Worm (Caenorhabditis elegans) whole organism, L2 larva: ENCODE measurements around the gene nkb-2.
A peak's percentile ranks its signal among the peaks of the same experiment; 100 is the strongest.

ENCODE experiments used
- C34F6.9 ChIP-seq: fragments of 150-350 bp; optimal IDR thresholded peaks from 2 replicates; lab custom pipeline; 2014; ENCODE audit warnings: missing biosample characterization, missing genetic modification characterization
- F13H6.1 ChIP-seq: sonication (generic microtip); optimal IDR thresholded peaks from 2 replicates; lab custom pipeline; 2016; ENCODE audit warnings: missing genetic modification characterization, missing compliant biosample characterization
- R02D3.7 ChIP-seq: fragments of 150-350 bp; optimal IDR thresholded peaks from 2 replicates; lab custom pipeline; 2014; ENCODE audit warnings: missing biosample characterization, missing genetic modification characterization
- Y55F3AM.14 ChIP-seq: fragments of 200-800 bp; sonication (Bioruptor generic); optimal IDR thresholded peaks from 2 replicates; lab custom pipeline; 2018; ENCODE audit warnings: mild to moderate bottlenecking, missing genetic modification characterization, missing compliant biosample characterization
- ZK546.5 ChIP-seq: sonication (generic microtip); optimal IDR thresholded peaks from 2 replicates; lab custom pipeline; 2017; ENCODE audit warnings: missing biosample characterization, missing genetic modification characterization
- aly-2 ChIP-seq: fragments of 150-350 bp; optimal IDR thresholded peaks from 2 replicates; lab custom pipeline; 2014; ENCODE audit warnings: missing biosample characterization, missing genetic modification characterization
- ama-1 ChIP-seq: fragments of 150-350 bp; optimal IDR thresholded peaks from 2 replicates; lab custom pipeline; 2018; ENCODE audit warnings: inconsistent platforms
- blmp-1 ChIP-seq: sonication (generic microtip); optimal IDR thresholded peaks from 2 replicates; lab custom pipeline; 2017; ENCODE audit warnings: missing genetic modification characterization, mild to moderate bottlenecking, missing compliant biosample characterization, antibody characterized with exemption, moderate library complexity; ENCODE audit not compliant: insufficient read depth
- ceh-16 ChIP-seq: fragments of 150-350 bp; optimal IDR thresholded peaks from 2 replicates; lab custom pipeline; 2014; ENCODE audit warnings: missing biosample characterization, missing genetic modification characterization
- ceh-82 ChIP-seq: fragments of 150-350 bp; optimal IDR thresholded peaks from 2 replicates; lab custom pipeline; 2014; ENCODE audit warnings: missing biosample characterization, missing genetic modification characterization
- egl-27 ChIP-seq: sonication (generic microtip); optimal IDR thresholded peaks from 3 replicates; lab custom pipeline; 2017; ENCODE audit warnings: missing biosample characterization, missing genetic modification reagents, missing genetic modification characterization
- elt-1 ChIP-seq: fragments of 150-350 bp; optimal IDR thresholded peaks from 2 replicates; lab custom pipeline; 2014; ENCODE audit warnings: missing biosample characterization, missing genetic modification characterization
- elt-3 ChIP-seq: sonication (generic microtip); optimal IDR thresholded peaks from 2 replicates; lab custom pipeline; 2017; ENCODE audit warnings: missing biosample characterization, missing genetic modification characterization
- fos-1 ChIP-seq: fragments of 150-350 bp; optimal IDR thresholded peaks from 2 replicates; lab custom pipeline; 2014; ENCODE audit warnings: missing biosample characterization, missing genetic modification characterization
- lin-11 ChIP-seq: fragments of 150-350 bp; sonication (generic microtip); optimal IDR thresholded peaks from 2 replicates; lab custom pipeline; 2014; ENCODE audit warnings: missing biosample characterization, missing genetic modification characterization, inconsistent platforms, mixed read lengths
- lin-13 ChIP-seq: fragments of 150-350 bp; optimal IDR thresholded peaks from 2 replicates; lab custom pipeline; 2014; ENCODE audit warnings: missing biosample characterization, missing genetic modification reagents, missing genetic modification characterization
- lsy-2 ChIP-seq, 2 experiments: fragments of 150-350 bp in 1 of 2; sonication (generic microtip) in 1 of 2; optimal IDR thresholded peaks; 2 replicates each; lab custom pipeline; 2014 to 2017; ENCODE audit warnings: missing biosample characterization in 2 of 2, missing genetic modification characterization in 2 of 2
- mab-5 ChIP-seq: fragments of 150-350 bp; optimal IDR thresholded peaks from 2 replicates; lab custom pipeline; 2014; ENCODE audit warnings: missing biosample characterization, missing genetic modification characterization
- mbf-1 ChIP-seq: sonication (generic microtip); optimal IDR thresholded peaks from 2 replicates; lab custom pipeline; 2017; ENCODE audit warnings: missing biosample characterization, missing genetic modification characterization
- mdl-1 ChIP-seq, 2 experiments: fragments of 150-350 bp in 1 of 2; sonication (generic microtip) in 1 of 2; optimal IDR thresholded peaks; 2 replicates each; lab custom pipeline; 2017; ENCODE audit warnings: missing biosample characterization in 2 of 2, missing genetic modification characterization in 2 of 2
- nhr-10 ChIP-seq: sonication (generic microtip); optimal IDR thresholded peaks from 2 replicates; lab custom pipeline; 2017; ENCODE audit warnings: missing biosample characterization, missing genetic modification characterization
- nhr-12 ChIP-seq: fragments of 150-350 bp; optimal IDR thresholded peaks from 2 replicates; lab custom pipeline; 2014; ENCODE audit warnings: missing biosample characterization, missing genetic modification characterization
- nhr-129 ChIP-seq: fragments of 150-350 bp; optimal IDR thresholded peaks from 2 replicates; lab custom pipeline; 2014; ENCODE audit warnings: missing biosample characterization, missing genetic modification characterization
- nhr-21 ChIP-seq: fragments of 150-350 bp; optimal IDR thresholded peaks from 2 replicates; lab custom pipeline; 2014; ENCODE audit warnings: missing biosample characterization, missing genetic modification characterization
- nhr-23 ChIP-seq: fragments of 150-350 bp; optimal IDR thresholded peaks from 2 replicates; lab custom pipeline; 2014; ENCODE audit warnings: missing biosample characterization, missing genetic modification reagents, missing genetic modification characterization
- nhr-25 ChIP-seq: fragments of 150-350 bp; sonication (generic microtip); optimal IDR thresholded peaks from 3 replicates; lab custom pipeline; 2014; ENCODE audit warnings: missing biosample characterization, missing genetic modification characterization
- nhr-6 ChIP-seq: fragments of 150-350 bp; optimal IDR thresholded peaks from 2 replicates; lab custom pipeline; 2014; ENCODE audit warnings: missing biosample characterization, missing genetic modification characterization
- nhr-77 ChIP-seq: fragments of 150-350 bp; optimal IDR thresholded peaks from 2 replicates; lab custom pipeline; 2014; ENCODE audit warnings: missing biosample characterization, missing genetic modification characterization
- peb-1 ChIP-seq: fragments of 150-350 bp; optimal IDR thresholded peaks from 2 replicates; lab custom pipeline; 2014; ENCODE audit warnings: missing biosample characterization, missing genetic modification characterization
- snpc-4 ChIP-seq: fragments of 150-350 bp; optimal IDR thresholded peaks from 2 replicates; lab custom pipeline; 2014; ENCODE audit warnings: missing biosample characterization, missing genetic modification characterization
- unc-39 ChIP-seq: fragments of 150-350 bp; optimal IDR thresholded peaks from 2 replicates; lab custom pipeline; 2014; ENCODE audit warnings: missing biosample characterization, missing genetic modification characterization
- unc-55 ChIP-seq: fragments of 150-350 bp; sonication (generic microtip); optimal IDR thresholded peaks from 3 replicates; lab custom pipeline; 2014; ENCODE audit warnings: missing biosample characterization, missing genetic modification reagents, missing genetic modification characterization
- ztf-11 ChIP-seq: sonication (generic microtip); optimal IDR thresholded peaks from 2 replicates; lab custom pipeline; 2017; ENCODE audit warnings: missing biosample characterization, missing genetic modification characterization
- ztf-4 ChIP-seq: fragments of 150-350 bp; optimal IDR thresholded peaks from 2 replicates; lab custom pipeline; 2014; ENCODE audit warnings: missing biosample characterization, missing genetic modification characterization

Gene nkb-2

DNA sequence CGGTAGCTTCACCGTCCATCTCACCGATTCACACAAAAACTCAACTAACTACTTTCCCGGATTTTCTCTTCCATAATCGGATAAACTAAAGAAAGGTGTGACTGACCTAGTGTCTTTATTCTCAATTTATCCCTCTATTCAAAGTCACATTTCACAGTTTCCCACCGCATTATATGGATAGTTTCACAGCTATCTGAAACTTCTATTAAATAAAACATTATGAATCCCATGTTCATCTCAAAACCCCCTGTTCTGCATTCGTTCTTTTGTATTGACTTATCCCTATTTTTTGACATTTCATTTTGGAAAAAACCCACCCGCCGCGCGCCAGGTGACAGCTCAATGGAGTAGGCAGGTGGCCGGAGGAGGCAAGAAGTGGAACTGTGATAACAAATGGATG lies 22.9 kb upstream of the nkb-2 start:
- TF ChIP-seq egl-27 (tag; lab: Kevin White, UChicago) (no peak), ZK546.5 (no peak), lin-13 (GFP tag; lab: Kevin White, UChicago) (no peak), nhr-6 (tag; lab: Kevin White, UChicago) (no peak), R02D3.7 (tag; lab: Kevin White, UChicago) (no peak)
- TF ChIP-seq, all 48 proteins: peak for 0

DNA sequence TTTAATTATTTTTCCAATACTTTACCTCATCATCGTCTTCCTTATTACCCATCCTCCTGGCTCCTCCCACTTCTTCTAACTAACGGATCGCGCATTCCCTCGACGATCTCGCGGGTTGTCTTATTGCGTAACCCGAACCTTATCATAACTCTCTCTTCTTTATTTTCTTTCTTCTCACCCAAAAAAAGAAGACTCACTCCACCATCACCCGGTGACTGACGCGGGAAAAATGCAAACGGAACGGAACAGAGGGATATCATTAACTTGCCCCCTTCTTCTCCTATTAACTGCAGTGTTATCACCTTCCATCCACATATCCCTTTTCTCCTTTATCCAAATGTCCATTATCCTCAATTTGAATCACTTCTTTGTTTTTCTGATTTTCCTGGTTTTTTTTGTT lies 20.7 kb upstream of the nkb-2 start:
- TF ChIP-seq lsy-2 (tag; optimal IDR thresholded peaks at IDR 0.05; lab: Kevin White, UChicago) (no peak), fos-1 (tag; lab: Kevin White, UChicago) (peak; percentile 4)
- TF ChIP-seq, all 48 proteins: peak for 1

DNA sequence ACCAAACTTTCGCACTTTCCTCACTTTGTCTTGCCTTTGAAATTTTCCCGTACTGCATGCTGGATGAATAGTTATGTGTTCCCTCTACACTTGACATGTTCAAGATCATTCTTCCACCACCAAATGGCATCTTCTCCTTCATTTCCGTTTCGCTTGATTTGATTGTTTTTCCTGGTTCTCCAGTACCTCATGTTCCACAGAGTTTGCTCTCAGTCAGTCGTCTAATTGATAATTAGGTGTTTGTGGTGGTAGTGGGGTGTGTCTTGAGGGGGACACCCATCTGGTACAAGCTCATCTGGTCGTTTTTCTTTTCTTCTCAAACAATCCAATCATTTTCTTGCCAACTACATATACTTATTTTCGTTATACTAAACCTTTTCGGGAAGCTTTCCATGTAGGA lies 19.7 kb upstream of the nkb-2 start:
- TF ChIP-seq nhr-12 (tag; lab: Kevin White, UChicago), result no peak
- no peak for TF ChIP-seq ceh-82 (tag; lab: Kevin White, UChicago)
- TF ChIP-seq ceh-16 (tag; lab: Kevin White, UChicago), result no peak
- TF ChIP-seq nhr-25 (tag; lab: Kevin White, UChicago), result no peak
- TF ChIP-seq nhr-129 (tag; lab: Kevin White, UChicago), result no peak
- TF ChIP-seq unc-55 (GFP tag; lab: Kevin White, UChicago), result no peak
- TF ChIP-seq lsy-2 (tag; optimal IDR thresholded peaks at IDR 0.05; lab: Kevin White, UChicago), result no peak
- no peak for TF ChIP-seq nhr-23 (tag; lab: Kevin White, UChicago)
- TF ChIP-seq nhr-21 (tag; lab: Kevin White, UChicago), result no peak
- TF ChIP-seq peb-1 (tag; lab: Kevin White, UChicago), result no peak
- no peak for TF ChIP-seq blmp-1
- TF ChIP-seq Y55F3AM.14 (GFP tag; lab: Kevin White, UChicago), result no peak
- no peak for TF ChIP-seq nhr-10 (tag; lab: Kevin White, UChicago)

DNA sequence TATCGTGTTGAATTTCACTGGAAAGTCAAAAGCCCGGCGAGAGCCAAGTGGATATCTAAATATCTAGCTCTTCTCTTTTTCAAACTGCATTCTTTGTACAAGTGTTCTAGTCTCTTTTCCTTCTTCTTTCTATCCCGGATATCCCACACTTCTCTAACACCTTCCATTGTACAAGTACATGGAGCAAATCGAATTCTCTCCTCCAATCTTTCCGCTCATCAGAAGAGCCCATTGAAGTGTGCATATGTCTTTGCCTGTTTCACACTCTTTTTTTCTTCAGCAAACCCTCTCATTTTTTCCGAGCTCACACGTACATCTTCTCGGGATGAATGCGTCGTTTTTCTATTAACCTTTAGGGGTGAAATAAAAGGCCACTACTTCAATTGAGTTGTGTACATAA lies 17.3 kb upstream of the nkb-2 start:
- TF ChIP-seq unc-55 (GFP tag; lab: Kevin White, UChicago), result no peak
- no peak for TF ChIP-seq F13H6.1 (tag; lab: Kevin White, UChicago)
- no peak for TF ChIP-seq C34F6.9 (tag; lab: Kevin White, UChicago)
- no peak for TF ChIP-seq ZK546.5
- no peak for TF ChIP-seq Y55F3AM.14 (GFP tag; lab: Kevin White, UChicago)
- TF ChIP-seq aly-2 (tag; lab: Kevin White, UChicago), result no peak
- no peak for TF ChIP-seq nhr-25 (tag; lab: Kevin White, UChicago)
- no peak for TF ChIP-seq ztf-4 (tag; lab: Kevin White, UChicago)
- no peak for TF ChIP-seq nhr-23 (tag; lab: Kevin White, UChicago)
- TF ChIP-seq lin-11 (tag; lab: Kevin White, UChicago), result no peak
- TF ChIP-seq mbf-1 (tag; lab: Kevin White, UChicago), result no peak

DNA sequence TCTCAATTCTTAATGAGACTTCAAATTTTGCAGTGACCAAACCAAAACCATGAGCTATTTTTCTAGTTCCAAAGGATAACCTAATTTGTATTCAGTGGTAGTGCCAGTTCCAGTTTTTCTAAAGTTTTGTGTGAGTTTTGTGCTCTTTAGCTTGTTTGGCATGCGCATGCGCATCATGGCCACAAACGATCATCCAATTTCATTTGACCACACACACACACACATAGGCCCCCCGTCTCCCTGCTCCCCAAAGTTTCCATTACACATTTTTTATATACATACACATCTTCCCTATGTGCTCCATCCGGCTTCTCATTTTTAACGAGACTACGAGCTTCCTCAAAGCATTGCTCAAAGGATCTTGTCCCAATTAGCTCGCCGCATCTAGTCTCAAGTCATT lies 16.3 kb upstream of the nkb-2 start:
- TF ChIP-seq snpc-4 (no peak), elt-3 (tag; lab: Kevin White, UChicago) (no peak), nhr-10 (tag; lab: Kevin White, UChicago) (no peak), ama-1 (lab: Kevin White, UChicago) (no peak), nhr-6 (tag; lab: Kevin White, UChicago) (no peak), ceh-16 (tag; lab: Kevin White, UChicago) (no peak), ZK546.5 (no peak), nhr-77 (tag; lab: Kevin White, UChicago) (no peak), mab-5 (no peak), elt-1 (tag; lab: Kevin White, UChicago) (no peak), R02D3.7 (tag; lab: Kevin White, UChicago) (no peak), lin-13 (GFP tag; lab: Kevin White, UChicago) (no peak), ztf-11 (no peak), unc-39 (no peak), mdl-1 (tag; optimal IDR thresholded peaks at IDR 0.05; lab: Kevin White, UChicago) (no peak)

DNA sequence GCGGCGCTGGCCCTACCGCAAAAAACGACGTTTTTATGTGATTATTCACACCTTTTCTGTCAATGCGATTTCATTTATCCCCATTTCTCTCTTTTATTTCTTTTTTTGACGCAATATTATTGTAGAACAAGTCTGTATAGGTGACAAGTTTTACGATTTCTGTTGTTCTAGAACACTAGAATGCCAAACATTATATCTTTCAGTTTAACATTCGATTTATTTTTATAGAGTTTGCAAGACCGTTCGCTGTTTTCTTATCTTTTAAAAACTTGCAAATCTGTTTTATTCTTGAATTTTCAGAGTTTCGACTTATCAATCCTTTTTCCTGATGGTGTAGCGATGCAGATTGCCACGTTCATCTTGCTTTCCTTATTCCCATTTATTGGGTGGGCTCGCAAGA lies 14.7 kb upstream of the nkb-2 start, which contains the start of gene efn-2:
efn-2 (plus strand) TSS at position 301 of the 400 bp plus-strand sequence.
- TF ChIP-seq blmp-1 (no peak), mbf-1 (tag; lab: Kevin White, UChicago) (no peak)
